Worm (Caenorhabditis elegans): ENCODE results near the gene irld-42.

DNA sequence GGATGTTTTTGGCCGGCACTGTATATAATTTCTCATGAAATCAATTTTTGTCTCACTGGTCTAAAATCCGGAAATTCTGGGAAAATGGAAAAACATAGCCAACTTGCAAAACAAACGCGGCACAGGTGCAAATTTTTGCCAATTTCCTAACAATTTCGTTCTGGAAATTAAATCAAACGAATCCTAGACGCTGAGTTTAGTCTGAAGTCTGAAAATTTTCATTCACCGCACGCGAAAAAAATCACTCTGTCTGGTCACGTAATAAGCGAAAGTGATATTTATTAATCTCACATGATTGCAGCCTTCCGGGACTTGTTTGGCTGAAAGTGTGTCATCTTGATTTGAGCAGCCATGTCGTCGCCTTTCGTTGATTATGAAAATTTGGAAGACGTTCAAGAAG lies 48.6 kb downstream of the irld-42 start, which contains the start of gene srw-103:
- TF ChIP-seq nhr-237 (tag; optimal IDR thresholded peaks at IDR 0.05), result no peak
- no peak for TF ChIP-seq snpc-4 (tag; optimal IDR thresholded peaks at IDR 0.05)
- no peak for TF ChIP-seq unc-39 (tag; optimal IDR thresholded peaks at IDR 0.05)
- TF ChIP-seq mab-5 (tag; optimal IDR thresholded peaks at IDR 0.05), result no peak
- TF ChIP-seq nhr-12 (tag; optimal IDR thresholded peaks at IDR 0.05), result no peak
- TF ChIP-seq elt-1 (tag; optimal IDR thresholded peaks at IDR 0.05; ENCODE audit: borderline replicate concordance, insufficient read depth), result no peak
- TF ChIP-seq ceh-39 (tag; optimal IDR thresholded peaks at IDR 0.05), result no peak
